Worm (Caenorhabditis elegans) whole organism, late embryonic: Measurements from ENCODE around the gene B0001.4.

ENCODE experiments used
- K02D7.2 ChIP-seq: sonication (generic microtip); optimal IDR thresholded peaks from 2 replicates; lab custom pipeline; 2017; ENCODE audit warnings: mild to moderate bottlenecking, missing genetic modification characterization, missing compliant biosample characterization
- K09A11.1 ChIP-seq: sonication (generic microtip); optimal IDR thresholded peaks from 2 replicates; lab custom pipeline; 2017; ENCODE audit warnings: antibody characterized with exemption, mild to moderate bottlenecking, missing genetic modification characterization, missing compliant biosample characterization; ENCODE audit not compliant: insufficient read depth
- T23F11.4 ChIP-seq: fragments of 200-800 bp; sonication (Bioruptor generic); optimal IDR thresholded peaks from 2 replicates; lab custom pipeline; 2018; ENCODE audit warnings: mild to moderate bottlenecking, missing genetic modification characterization, missing compliant biosample characterization
- Y22D7AL.16 ChIP-seq: sonication (generic microtip); optimal IDR thresholded peaks from 2 replicates; lab custom pipeline; 2016; ENCODE audit warnings: missing genetic modification characterization, missing compliant biosample characterization
- ahr-1 ChIP-seq: sonication (generic microtip); optimal IDR thresholded peaks from 2 replicates; lab custom pipeline; 2016; ENCODE audit warnings: missing genetic modification characterization, missing compliant biosample characterization
- ceh-24 ChIP-seq: sonication (generic microtip); optimal IDR thresholded peaks from 2 replicates; lab custom pipeline; 2016; ENCODE audit warnings: mild to moderate bottlenecking, missing genetic modification characterization, missing compliant biosample characterization
- ceh-34 ChIP-seq: sonication (generic microtip); optimal IDR thresholded peaks from 2 replicates; lab custom pipeline; 2016; ENCODE audit warnings: mild to moderate bottlenecking, missing genetic modification characterization, missing compliant biosample characterization
- ceh-48 ChIP-seq: sonication (generic microtip); optimal IDR thresholded peaks from 2 replicates; lab custom pipeline; 2016; ENCODE audit warnings: missing genetic modification characterization, inconsistent platforms, missing compliant biosample characterization
- ceh-9 ChIP-seq: sonication (generic microtip); optimal IDR thresholded peaks from 2 replicates; lab custom pipeline; 2016; ENCODE audit warnings: mild to moderate bottlenecking, missing genetic modification characterization, inconsistent platforms, missing compliant biosample characterization
- che-1 ChIP-seq: sonication (generic microtip); optimal IDR thresholded peaks from 2 replicates; lab custom pipeline; 2016; ENCODE audit warnings: mild to moderate bottlenecking, missing genetic modification characterization, missing compliant biosample characterization
- dve-1 ChIP-seq: sonication (generic microtip); optimal IDR thresholded peaks from 2 replicates; lab custom pipeline; 2017; ENCODE audit warnings: antibody characterized with exemption, mild to moderate bottlenecking, missing genetic modification characterization, missing compliant biosample characterization
- elt-4 ChIP-seq: sonication (generic microtip); optimal IDR thresholded peaks from 2 replicates; lab custom pipeline; 2016; ENCODE audit warnings: missing genetic modification characterization, missing compliant biosample characterization
- fkh-10 ChIP-seq: fragments of 150-350 bp; optimal IDR thresholded peaks from 2 replicates; lab custom pipeline; 2014; ENCODE audit warnings: missing biosample characterization, missing genetic modification reagents, missing genetic modification characterization
- hlh-15 ChIP-seq: sonication (generic microtip); optimal IDR thresholded peaks from 2 replicates; lab custom pipeline; 2016; ENCODE audit warnings: missing genetic modification characterization, missing compliant biosample characterization
- hlh-30 ChIP-seq: sonication (generic microtip); optimal IDR thresholded peaks from 2 replicates; lab custom pipeline; 2017; ENCODE audit warnings: antibody characterized with exemption, missing genetic modification characterization, missing compliant biosample characterization; ENCODE audit not compliant: insufficient read depth
- lim-6 ChIP-seq: sonication (generic microtip); optimal IDR thresholded peaks from 2 replicates; lab custom pipeline; 2016; ENCODE audit warnings: missing genetic modification characterization, missing compliant biosample characterization
- nfya-1 ChIP-seq: sonication (generic microtip); optimal IDR thresholded peaks from 2 replicates; lab custom pipeline; 2017; ENCODE audit warnings: missing genetic modification characterization, mild to moderate bottlenecking, missing compliant biosample characterization, antibody characterized with exemption, moderate library complexity
- nhr-232 ChIP-seq: sonication (generic microtip); optimal IDR thresholded peaks from 2 replicates; lab custom pipeline; 2016; ENCODE audit warnings: missing genetic modification characterization, missing compliant biosample characterization
- pag-3 ChIP-seq: sonication (generic microtip); optimal IDR thresholded peaks from 2 replicates; lab custom pipeline; 2016; ENCODE audit warnings: missing compliant biosample characterization, missing genetic modification characterization, borderline replicate concordance
- pha-2 ChIP-seq: sonication (generic microtip); optimal IDR thresholded peaks from 2 replicates; lab custom pipeline; 2017; ENCODE audit warnings: mild to moderate bottlenecking, missing genetic modification characterization, missing compliant biosample characterization
- sdc-2 ChIP-seq: sonication (generic microtip); optimal IDR thresholded peaks from 2 replicates; lab custom pipeline; 2016; ENCODE audit warnings: missing genotype, missing genetic modification characterization, missing compliant biosample characterization
- tbx-2 ChIP-seq: sonication (generic microtip); optimal IDR thresholded peaks from 2 replicates; lab custom pipeline; 2016; ENCODE audit warnings: missing genetic modification characterization, missing compliant biosample characterization
- tbx-7 ChIP-seq: sonication (generic microtip); optimal IDR thresholded peaks from 2 replicates; lab custom pipeline; 2016; ENCODE audit warnings: missing genotype, missing genetic modification characterization, missing compliant biosample characterization
- unc-42 ChIP-seq: sonication (generic microtip); optimal IDR thresholded peaks from 2 replicates; lab custom pipeline; 2016; ENCODE audit warnings: missing genotype, missing genetic modification characterization, missing compliant biosample characterization
- unc-55 ChIP-seq: sonication (generic microtip); optimal IDR thresholded peaks from 2 replicates; lab custom pipeline; 2017; ENCODE audit warnings: missing biosample characterization, missing genetic modification reagents, missing genetic modification characterization
- unc-86 ChIP-seq: sonication (generic microtip); optimal IDR thresholded peaks from 2 replicates; lab custom pipeline; 2016; ENCODE audit warnings: missing genetic modification characterization, missing compliant biosample characterization

B0001.4 gene

ce11 chrIV:12129204-12129603 lies 8.8 kb downstream of the B0001.4 start, which contains the start of gene lin-24:
Gene lin-24, plus strand, starts transcription at chrIV:12129504.
- TF ChIP-seq elt-4 (tag; lab: Kevin White, UChicago) (no peak), pag-3 (no peak), che-1 (tag; lab: Kevin White, UChicago) (no peak), unc-86 (tag; lab: Kevin White, UChicago) (no peak)
- TF ChIP-seq, all 69 proteins: peak for 0

ce11 chrIV:12128708-12129107 lies 9.3 kb downstream of the B0001.4 start:
- TF ChIP-seq ceh-48, result no peak
- no peak for TF ChIP-seq tbx-7 (tag; lab: Kevin White, UChicago)
- no peak for TF ChIP-seq Y22D7AL.16 (tag; lab: Kevin White, UChicago)
- no peak for TF ChIP-seq sdc-2 (tag; lab: Kevin White, UChicago)
- TF ChIP-seq pha-2 (tag; lab: Kevin White, UChicago), result no peak
- no peak for TF ChIP-seq K09A11.1 (tag; lab: Kevin White, UChicago)
- TF ChIP-seq hlh-30, result no peak
- TF ChIP-seq hlh-15 (tag; lab: Kevin White, UChicago), result no peak
- no peak for TF ChIP-seq T23F11.4 (GFP tag; lab: Kevin White, UChicago)

ce11 chrIV:12127838-12128237 lies 10.2 kb downstream of the B0001.4 start:
- TF ChIP-seq ahr-1 (tag; lab: Kevin White, UChicago), result no peak
- no peak for TF ChIP-seq ceh-34
- peak; percentile 10 for TF ChIP-seq nfya-1
- TF ChIP-seq, all 69 proteins: peak for 1

ce11 chrIV:12126740-12127472 lies 11.1 kb downstream of the B0001.4 start:
- TF ChIP-seq unc-42 (tag; lab: Kevin White, UChicago) (peak; percentile 71), ceh-24 (no peak), hlh-30 (no peak)

- TF ChIP-seq Y22D7AL.16 (tag; lab: Kevin White, UChicago), result no peak
- no peak for TF ChIP-seq ceh-9 (tag; lab: Kevin White, UChicago)
- no peak for TF ChIP-seq unc-55 (GFP tag; lab: Kevin White, UChicago)
- no peak for TF ChIP-seq unc-86 (tag; lab: Kevin White, UChicago)
- no peak for TF ChIP-seq ahr-1 (tag; lab: Kevin White, UChicago)
- TF ChIP-seq dve-1 (tag; lab: Kevin White, UChicago), result no peak
- TF ChIP-seq nhr-232, result no peak
- no peak for TF ChIP-seq fkh-10
Observed at ce11 chrIV:12124314-12125084, 13.5 kb downstream of the B0001.4 start, which contains the start of gene dhhc-6. Gene dhhc-6, plus strand, starts transcription at chrIV:12124952.

- TF ChIP-seq tbx-2 (tag; lab: Kevin White, UChicago) (peak; percentile 19), nfya-1 (peak; percentile 11), lim-6 (tag; lab: Kevin White, UChicago) (no peak), K02D7.2 (no peak)
Observed at ce11 chrIV:12122874-12123664, 14.9 kb downstream of the B0001.4 start, which contains the start of gene aly-3. Gene aly-3, plus strand, starts transcription at chrIV:12123282.
